Worm (Caenorhabditis elegans): ENCODE results near the gene E02C12.6.

Gene E02C12.6

ce11 chrV:9346804-9347203 is 24.1 kb downstream of the E02C12.6 start, which contains the start of the genes K07B1.7 and try-5 (continued):
- TF ChIP-seq nhr-28 (tag; optimal IDR thresholded peaks at IDR 0.05) (peak; percentile 29), dmd-9 (GFP tag; IDR thresholded peaks at IDR 0.05) (no peak), daf-8 (GFP tag; IDR thresholded peaks at IDR 0.05) (no peak), unc-39 (tag; optimal IDR thresholded peaks at IDR 0.05) (no peak), arid-1 (GFP tag; conservative IDR thresholded peaks at IDR 0.05) (no peak), cey-2 (tag; optimal IDR thresholded peaks at IDR 0.05; ENCODE audit: borderline replicate concordance, insufficient read depth) (no peak), nhr-102 (tag; optimal IDR thresholded peaks at IDR 0.05) (no peak), lir-3 (tag; optimal IDR thresholded peaks at IDR 0.05) (no peak), ama-1 (optimal IDR thresholded peaks at IDR 0.05) (no peak), mep-1 (tag; optimal IDR thresholded peaks at IDR 0.05) (no peak), F44E2.7 (GFP tag; IDR thresholded peaks at IDR 0.05) (no peak), ztf-7 (tag; optimal IDR thresholded peaks at IDR 0.05) (no peak), Y75B8A.6 (GFP tag; IDR thresholded peaks at IDR 0.05) (no peak), nhr-237 (tag; optimal IDR thresholded peaks at IDR 0.05) (no peak), dmd-6 (GFP tag; IDR thresholded peaks at IDR 0.05) (no peak), aha-1 (tag) (peak; percentile 10), fos-1 (tag; optimal IDR thresholded peaks at IDR 0.05) (no peak), rbr-2 (tag; optimal IDR thresholded peaks at IDR 0.05) (peak; percentile 23), F49E8.2 (tag; optimal IDR thresholded peaks at IDR 0.05; ENCODE audit: borderline replicate concordance) (no peak), pqm-1 (tag; optimal IDR thresholded peaks at IDR 0.05) (no peak), fkh-10 (GFP tag; optimal IDR thresholded peaks at IDR 0.05) (no peak), Y5F2A.4 (GFP tag; optimal IDR thresholded peaks at IDR 0.05) (no peak), ceh-28 (tag; optimal IDR thresholded peaks at IDR 0.05) (peak; percentile 69), nhr-76 (tag; optimal IDR thresholded peaks at IDR 0.05) (no peak), ZK337.2 (GFP tag; IDR thresholded peaks at IDR 0.05) (no peak), ceh-20 (GFP tag; IDR thresholded peaks at IDR 0.05) (no peak), T20F7.1 (GFP tag; optimal IDR thresholded peaks at IDR 0.05) (peak; percentile 97), ceh-62 (tag; optimal IDR thresholded peaks at IDR 0.05) (no peak), mdt-29 (GFP tag; IDR thresholded peaks at IDR 0.05) (no peak), ces-1 (GFP tag; optimal IDR thresholded peaks at IDR 0.05) (no peak), daf-12 (tag; optimal IDR thresholded peaks at IDR 0.05) (no peak)

DNA sequence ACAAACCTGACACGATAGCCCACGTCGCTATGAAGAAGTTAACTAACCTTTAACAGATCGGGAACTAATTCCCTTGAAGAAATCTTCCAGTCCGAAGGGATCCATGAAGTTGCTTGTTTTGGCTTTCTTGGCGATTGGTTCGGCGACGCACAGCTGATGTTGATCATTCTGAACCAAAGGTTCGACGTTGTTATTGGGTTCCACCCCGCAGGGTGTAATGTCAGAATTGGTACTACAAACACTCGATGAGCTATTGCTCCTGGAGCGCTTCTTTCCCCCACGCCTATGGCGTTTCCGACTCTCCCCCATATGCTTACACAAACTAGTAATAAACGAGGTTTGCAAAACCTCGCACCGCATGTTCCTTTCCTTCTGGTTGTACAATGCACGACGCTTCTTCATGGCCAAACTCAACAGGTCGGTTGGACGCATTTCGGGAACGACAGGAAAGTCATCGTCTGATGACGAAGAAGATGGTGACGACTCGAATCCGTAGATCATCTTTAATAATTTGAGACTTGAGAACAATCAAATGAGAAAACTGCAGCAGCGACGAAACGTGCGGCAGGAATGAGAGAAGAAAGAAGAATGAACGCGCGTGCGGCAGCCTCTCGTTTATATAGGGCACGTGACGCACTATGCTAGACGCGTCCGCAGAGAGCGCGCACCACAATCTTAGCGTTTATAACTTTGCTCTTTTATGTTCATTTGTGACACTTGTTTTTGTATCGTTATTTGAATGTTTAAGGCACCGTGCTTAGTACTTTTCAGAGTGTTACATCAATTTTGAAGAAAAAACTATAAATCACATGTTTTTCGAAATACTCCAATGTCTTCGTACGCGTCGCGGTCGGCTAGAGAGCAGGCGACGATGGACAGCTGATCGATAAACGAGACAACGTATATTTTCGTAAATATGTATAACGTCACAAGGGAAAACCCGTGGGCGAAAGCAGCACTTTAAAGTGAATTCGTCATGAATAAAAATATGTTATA is 27.0 kb downstream of the E02C12.6 start, which contains the start of gene tos-1:
Gene tos-1, minus strand, starts transcription at position 575 of the 996 bp plus-strand sequence.
- peak; percentile 97 for TF ChIP-seq nhr-48 (tag; optimal IDR thresholded peaks at IDR 0.05)
- TF ChIP-seq mdt-29 (GFP tag; IDR thresholded peaks at IDR 0.05): peak; percentile 98
- TF ChIP-seq egl-43 (GFP tag; IDR thresholded peaks at IDR 0.05): no peak
- no peak for TF ChIP-seq R02D3.7 (tag; optimal IDR thresholded peaks at IDR 0.05)
- peak; percentile 43 for TF ChIP-seq cey-2 (tag; optimal IDR thresholded peaks at IDR 0.05; ENCODE audit: borderline replicate concordance, insufficient read depth)
- peak; percentile 98 for TF ChIP-seq fkh-10 (GFP tag; optimal IDR thresholded peaks at IDR 0.05)
- peak; percentile 28 for TF ChIP-seq zip-2 (tag; optimal IDR thresholded peaks at IDR 0.05)
- peak; percentile 94 for TF ChIP-seq nhr-10 (tag; optimal IDR thresholded peaks at IDR 0.05)
- peak; percentile 95 for TF ChIP-seq F37D6.2 (tag; optimal IDR thresholded peaks at IDR 0.05)
- peak; percentile 68 for TF ChIP-seq duxl-1 (tag; optimal IDR thresholded peaks at IDR 0.05; ENCODE audit: poor library complexity)
- no peak for TF ChIP-seq egl-27 (tag; optimal IDR thresholded peaks at IDR 0.05)
- TF ChIP-seq ceh-20 (GFP tag; IDR thresholded peaks at IDR 0.05): peak; percentile 100
- TF ChIP-seq madf-5 (GFP tag; IDR thresholded peaks at IDR 0.05): peak; percentile 48 to 90; a peak in 1 of 4 replicates
- TF ChIP-seq hif-1 (tag; optimal IDR thresholded peaks at IDR 0.05): peak; percentile 92 to 96
- TF ChIP-seq nhr-41 (GFP tag; IDR thresholded peaks at IDR 0.05): peak; percentile 79; the same call in 1 of the 2 replicates
- TF ChIP-seq lin-15B (tag; optimal IDR thresholded peaks at IDR 0.05): peak; percentile 58
- peak; percentile 100 for TF ChIP-seq ama-1 (optimal IDR thresholded peaks at IDR 0.05)
- no peak for TF ChIP-seq ceh-82 (tag; optimal IDR thresholded peaks at IDR 0.05)
- peak; percentile 46 for TF ChIP-seq lin-39 (tag; optimal IDR thresholded peaks at IDR 0.05)
- no peak for TF ChIP-seq ztf-11 (tag; optimal IDR thresholded peaks at IDR 0.05)
- no peak for TF ChIP-seq Y105C5A.15 (GFP tag; IDR thresholded peaks at IDR 0.05)
- 0 out of 2 replicates have a peak, but pooled peaks have one; percentile 62 for TF ChIP-seq daf-8 (GFP tag; IDR thresholded peaks at IDR 0.05)
- TF ChIP-seq unc-39 (tag; optimal IDR thresholded peaks at IDR 0.05): peak; percentile 63
- TF ChIP-seq hlh-30 (tag; optimal IDR thresholded peaks at IDR 0.05; ENCODE audit: insufficient read depth): peak; percentile 100
- TF ChIP-seq nhr-111 (GFP tag; optimal IDR thresholded peaks at IDR 0.05): no peak
